Worm (Caenorhabditis elegans): ENCODE data around the gene K09C8.9.

The K09C8.9 gene

DNA sequence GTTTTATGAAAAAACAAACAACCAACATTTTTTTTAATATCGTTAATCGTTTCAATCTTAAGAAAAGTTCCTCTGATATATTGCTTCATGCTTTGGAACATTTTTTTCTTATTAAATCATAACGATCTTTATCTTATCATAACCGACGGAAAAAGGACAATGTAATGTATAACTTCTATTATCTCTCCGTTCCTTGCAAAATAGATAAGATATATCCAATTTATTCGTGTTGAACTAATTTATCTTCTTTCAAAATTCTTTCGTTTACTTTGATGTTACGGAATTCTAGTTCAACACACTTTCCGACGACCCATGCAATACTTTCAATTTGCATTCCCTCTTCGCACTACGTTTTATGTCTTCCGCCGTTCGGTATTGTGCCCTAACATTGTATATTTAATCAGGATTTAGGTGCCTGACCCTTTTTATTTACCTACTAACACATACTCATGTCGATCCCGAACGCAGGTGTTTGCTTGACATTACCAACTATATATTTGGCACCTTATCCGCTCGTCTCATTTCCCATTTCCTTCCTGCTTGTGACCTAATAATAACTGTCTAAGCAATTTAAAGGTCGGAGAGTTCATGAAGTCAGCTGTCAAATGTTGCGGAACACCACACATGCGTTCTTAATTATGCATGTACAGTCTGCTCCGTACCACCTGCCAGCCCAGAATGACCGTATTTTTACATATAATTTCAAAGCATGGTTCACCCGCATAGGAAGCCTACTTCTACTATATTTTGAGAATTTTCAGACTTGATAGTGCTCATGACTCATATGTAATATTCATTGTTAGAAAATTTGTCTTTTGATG lies 24.0 kb upstream of the K09C8.9 start:
- TF ChIP-seq nhr-111 (GFP tag; optimal IDR thresholded peaks at IDR 0.05) (no peak), unc-62 (GFP tag; optimal IDR thresholded peaks at IDR 0.05 in 1 of 2) (peak in 1 of 2 experiments; percentile 94), unc-62 (tag; optimal IDR thresholded peaks at IDR 0.05) (no peak)

DNA sequence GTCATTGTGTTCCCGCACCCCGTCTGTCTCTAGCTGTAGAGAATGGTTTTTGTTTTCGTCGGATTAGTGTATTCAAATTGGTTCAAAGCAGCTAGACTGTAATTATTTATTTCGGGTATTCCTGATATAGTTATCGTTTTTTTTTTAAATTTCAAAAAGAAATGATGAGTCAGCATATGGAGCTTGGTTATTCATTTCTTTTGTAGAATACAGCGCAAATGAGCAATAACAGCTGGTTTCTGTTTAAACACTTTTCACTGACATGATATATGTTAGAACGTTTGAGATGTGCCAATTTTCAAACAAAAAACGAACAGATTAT lies 23.2 kb upstream of the K09C8.9 start:
- TF ChIP-seq unc-62 (GFP tag; optimal IDR thresholded peaks at IDR 0.05 in 1 of 2) (peak in 1 of 2 experiments; percentile 94), unc-62 (tag; optimal IDR thresholded peaks at IDR 0.05) (no peak), mes-2 (tag; optimal IDR thresholded peaks at IDR 0.05; ENCODE audit: poor library complexity, severe bottlenecking) (no peak)

DNA sequence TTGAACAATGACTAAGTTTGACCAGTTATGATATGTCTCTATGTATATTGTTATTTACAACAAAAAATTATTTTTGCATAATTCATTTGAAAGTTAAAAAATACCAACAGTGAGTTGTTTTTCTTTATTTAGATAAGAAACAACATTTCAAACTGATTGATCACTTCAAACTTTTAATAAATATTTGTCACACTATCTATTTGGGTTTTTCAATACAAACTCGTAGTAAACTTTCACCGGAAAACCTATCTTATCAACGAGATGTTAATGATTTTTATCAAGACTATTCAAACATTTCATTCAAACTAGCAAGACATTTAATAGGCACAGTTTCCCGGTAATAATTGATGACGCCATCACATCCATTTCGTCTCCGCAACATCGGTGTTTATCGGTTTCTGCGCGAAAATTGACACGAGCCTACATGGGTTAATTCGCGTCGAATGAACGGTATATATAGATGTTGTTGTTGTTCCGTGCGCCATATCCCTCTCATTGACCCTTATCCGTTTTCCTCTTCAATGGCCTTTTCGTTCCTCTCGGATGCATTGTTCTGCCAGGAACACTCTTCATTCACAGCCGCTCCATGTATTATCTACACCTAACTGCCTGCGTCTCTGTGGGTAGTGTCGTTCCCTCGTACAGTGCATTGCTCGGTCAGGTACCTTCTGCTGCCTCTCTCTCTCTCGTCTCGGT lies 22.7 kb upstream of the K09C8.9 start:
- TF ChIP-seq dve-1 (tag; optimal IDR thresholded peaks at IDR 0.05; ENCODE audit: insufficient read depth) (peak; percentile 29), nhr-41 (GFP tag; IDR thresholded peaks at IDR 0.05) (no peak), saeg-2 (GFP tag; IDR thresholded peaks at IDR 0.05) (0 out of 2 replicates have a peak, but pooled peaks have one; percentile 11), php-3 (GFP tag; IDR thresholded peaks at IDR 0.05) (peak; percentile 68), fos-1 (tag; optimal IDR thresholded peaks at IDR 0.05) (no peak), pha-4 (GFP tag; IDR thresholded peaks at IDR 0.05) (no peak), pha-4 (tag; optimal IDR thresholded peaks at IDR 0.05) (no peak), arid-1 (GFP tag; conservative IDR thresholded peaks at IDR 0.05) (no peak), madf-5 (GFP tag; IDR thresholded peaks at IDR 0.05) (no peak), nhr-77 (tag; optimal IDR thresholded peaks at IDR 0.05) (no peak), tag-97 (GFP tag; IDR thresholded peaks at IDR 0.05) (0 out of 2 replicates have a peak, but pooled peaks have one; percentile 29), nhr-28 (tag; optimal IDR thresholded peaks at IDR 0.05) (peak; percentile 7), daf-16 (GFP tag; optimal IDR thresholded peaks at IDR 0.05) (no peak), daf-16 (tag; optimal IDR thresholded peaks at IDR 0.05) (peak; percentile 88), zip-2 (tag; optimal IDR thresholded peaks at IDR 0.05) (no peak), ama-1 (optimal IDR thresholded peaks at IDR 0.05) (no peak), egl-27 (tag; optimal IDR thresholded peaks at IDR 0.05) (no peak), hmg-1.1 (GFP tag; IDR thresholded peaks at IDR 0.05) (peak; percentile 42; the same call in 1 of the 2 replicates), dmd-8 (GFP tag; IDR thresholded peaks at IDR 0.05) (no peak), aha-1 (tag) (peak; percentile 74), D1046.2 (GFP tag; IDR thresholded peaks at IDR 0.05) (no peak), T20F7.1 (GFP tag; optimal IDR thresholded peaks at IDR 0.05) (no peak), R02D3.7 (tag; optimal IDR thresholded peaks at IDR 0.05) (no peak), unc-130 (GFP tag; optimal IDR thresholded peaks at IDR 0.05) (no peak), mxl-2 (GFP tag; conservative IDR thresholded peaks at IDR 0.05) (no peak), vab-7 (GFP tag; IDR thresholded peaks at IDR 0.05) (no peak), sdz-12 (GFP tag; optimal IDR thresholded peaks at IDR 0.05) (no peak), nhr-237 (tag; optimal IDR thresholded peaks at IDR 0.05) (no peak), unc-62 (GFP tag; optimal IDR thresholded peaks at IDR 0.05 in 1 of 2) (no peak), unc-62 (tag; optimal IDR thresholded peaks at IDR 0.05) (no peak), hlh-11 (tag; optimal IDR thresholded peaks at IDR 0.05) (peak; percentile 48), gei-8 (GFP tag; optimal IDR thresholded peaks at IDR 0.05) (no peak), lin-29 (GFP tag; IDR thresholded peaks at IDR 0.05) (no peak), ceh-62 (tag; optimal IDR thresholded peaks at IDR 0.05) (no peak), F49E8.2 (tag; optimal IDR thresholded peaks at IDR 0.05; ENCODE audit: borderline replicate concordance) (no peak), attf-4 (tag; optimal IDR thresholded peaks at IDR 0.05) (no peak), F44E2.7 (GFP tag; IDR thresholded peaks at IDR 0.05) (no peak), nhr-25 (tag; optimal IDR thresholded peaks at IDR 0.05; ENCODE audit: borderline replicate concordance, insufficient read depth) (no peak), dmd-6 (GFP tag; IDR thresholded peaks at IDR 0.05) (peak; percentile 20; the same call in 1 of the 2 replicates), jun-1 (tag; optimal IDR thresholded peaks at IDR 0.05) (no peak), zag-1 (tag; optimal IDR thresholded peaks at IDR 0.05) (no peak), dpl-1 (GFP tag; optimal IDR thresholded peaks at IDR 0.05) (no peak), tra-1 (GFP tag; IDR thresholded peaks at IDR 0.05) (no peak)
